Worm (Caenorhabditis elegans): Measurements from ENCODE around the gene str-246.
"Not testable (repeated sequence)": the region's sequence is repeated elsewhere in the genome, so short reads cannot be mapped to it uniquely, and the experiment has no call there.

str-246 gene

DNA sequence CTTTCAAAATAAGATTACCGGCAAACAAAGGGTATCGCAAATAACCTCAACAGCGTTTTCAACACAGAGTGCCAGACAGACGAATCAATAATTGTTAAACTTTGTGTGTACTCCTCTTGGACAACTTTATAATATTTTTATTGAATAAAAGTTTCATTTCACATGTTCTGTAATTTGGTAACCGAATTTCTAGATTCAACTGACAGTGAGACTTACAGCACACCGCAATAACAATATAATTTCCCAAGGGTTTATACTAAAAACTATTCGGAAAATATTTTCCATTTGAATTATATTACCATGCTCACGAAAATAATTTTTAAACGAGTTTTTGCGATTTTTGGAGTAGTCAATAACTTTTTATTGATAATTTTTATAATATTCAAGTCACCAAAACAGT, at the start of gene str-246:
Gene str-246 (plus strand): TSS at position 301 of the 400 bp plus-strand sequence.
- TF ChIP-seq dao-5 (tag; optimal IDR thresholded peaks at IDR 0.05): no peak
- TF ChIP-seq W03F9.2 (tag; optimal IDR thresholded peaks at IDR 0.05): no peak
- TF ChIP-seq him-1 (tag; optimal IDR thresholded peaks at IDR 0.05): no peak

DNA sequence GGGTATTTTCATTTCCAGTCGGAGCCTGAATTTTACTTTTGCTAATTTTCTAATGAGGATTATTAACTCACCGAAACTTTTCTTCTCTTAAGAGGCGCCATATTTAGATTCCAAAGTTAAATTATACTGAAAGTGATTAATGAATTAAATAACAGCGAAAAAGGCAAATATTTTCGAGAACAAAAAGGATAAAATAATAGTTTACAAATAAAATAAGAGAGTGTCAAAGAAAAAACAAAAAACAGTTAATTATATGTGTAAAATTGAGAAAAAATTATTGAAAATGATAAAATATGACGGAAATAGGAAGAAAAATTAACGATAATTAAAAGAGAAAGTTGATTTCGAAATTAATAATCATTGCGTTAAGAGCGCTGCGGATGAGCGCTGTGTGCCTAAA, 48.2 kb upstream of the str-246 start, which contains the start of gene Y48A6B.8:
Gene Y48A6B.8 (minus strand): TSS at position 101 of the 400 bp plus-strand sequence.
- not testable (repeated sequence) for TF ChIP-seq him-1, W03F9.2, dao-5 (tag; optimal IDR thresholded peaks at IDR 0.05)

DNA sequence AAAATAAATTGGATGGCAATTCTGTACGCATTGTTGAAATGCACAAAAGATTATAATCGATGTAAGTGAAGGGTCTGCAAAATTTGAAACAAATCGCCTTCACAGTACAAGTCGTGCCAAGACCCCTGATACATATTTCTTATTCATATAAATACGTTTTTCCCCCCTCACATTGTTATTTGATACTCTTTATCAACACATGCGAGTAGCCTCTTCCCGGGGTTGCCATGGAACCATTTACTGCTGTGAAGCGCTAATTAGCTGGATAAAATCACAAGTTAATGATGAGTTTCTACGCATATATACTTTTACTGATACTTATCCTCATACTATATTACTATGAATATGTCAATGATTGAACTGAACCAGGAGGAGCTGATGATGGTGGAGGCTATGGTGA, 46.2 kb upstream of the str-246 start, which contains the start of gene Y48A6B.14:
Gene Y48A6B.14 (plus strand): TSS at position 301 of the 400 bp plus-strand sequence.
- TF ChIP-seq dao-5 (tag; optimal IDR thresholded peaks at IDR 0.05) (no peak), W03F9.2 (tag; optimal IDR thresholded peaks at IDR 0.05) (no peak), him-1 (tag; optimal IDR thresholded peaks at IDR 0.05) (no peak)

DNA sequence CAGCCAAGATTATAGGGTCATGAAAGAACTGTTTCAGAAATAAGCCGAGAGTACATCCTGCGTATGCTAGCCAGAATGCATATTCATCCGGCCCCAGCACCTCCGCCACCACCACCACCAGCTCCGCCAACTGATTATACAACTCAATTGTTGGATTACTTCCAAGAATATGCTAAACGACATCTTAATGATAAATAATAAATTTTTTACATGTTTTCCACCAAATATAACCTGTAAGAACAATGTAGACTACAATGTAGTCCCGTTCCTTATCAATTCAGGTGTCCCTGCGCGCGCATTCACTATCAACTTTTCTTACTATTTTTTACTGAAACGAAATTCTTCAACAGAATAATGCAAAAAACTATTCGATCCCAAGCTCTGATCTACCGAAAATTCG, 44.6 kb upstream of the str-246 start, which contains the start of gene Y48A6B.9:
Gene Y48A6B.9 (plus strand): TSS at position 301 of the 400 bp plus-strand sequence.
- TF ChIP-seq W03F9.2 (tag; optimal IDR thresholded peaks at IDR 0.05) (no peak), dao-5 (tag; optimal IDR thresholded peaks at IDR 0.05) (no peak), him-1 (tag; optimal IDR thresholded peaks at IDR 0.05) (no peak)

ce11 chrIII:11036132-11036531, 41.4 kb upstream of the str-246 start:
- TF ChIP-seq W03F9.2 (tag; optimal IDR thresholded peaks at IDR 0.05): peak; percentile 81
- TF ChIP-seq him-1 (tag; optimal IDR thresholded peaks at IDR 0.05): peak; percentile 9
- TF ChIP-seq dao-5 (tag; optimal IDR thresholded peaks at IDR 0.05): no peak

ce11 chrIII:11036640-11037039, 40.9 kb upstream of the str-246 start, which contains the start of gene spat-2:
Gene spat-2 (plus strand): TSS chrIII:11036940.
- TF ChIP-seq W03F9.2 (tag; optimal IDR thresholded peaks at IDR 0.05) (no peak), him-1 (tag; optimal IDR thresholded peaks at IDR 0.05) (no peak), dao-5 (tag; optimal IDR thresholded peaks at IDR 0.05) (no peak)

ce11 chrIII:11039250-11039649, 38.3 kb upstream of the str-246 start:
- TF ChIP-seq him-1 (tag; optimal IDR thresholded peaks at IDR 0.05) (no peak), W03F9.2 (tag; optimal IDR thresholded peaks at IDR 0.05) (no peak), dao-5 (tag; optimal IDR thresholded peaks at IDR 0.05) (no peak)

DNA sequence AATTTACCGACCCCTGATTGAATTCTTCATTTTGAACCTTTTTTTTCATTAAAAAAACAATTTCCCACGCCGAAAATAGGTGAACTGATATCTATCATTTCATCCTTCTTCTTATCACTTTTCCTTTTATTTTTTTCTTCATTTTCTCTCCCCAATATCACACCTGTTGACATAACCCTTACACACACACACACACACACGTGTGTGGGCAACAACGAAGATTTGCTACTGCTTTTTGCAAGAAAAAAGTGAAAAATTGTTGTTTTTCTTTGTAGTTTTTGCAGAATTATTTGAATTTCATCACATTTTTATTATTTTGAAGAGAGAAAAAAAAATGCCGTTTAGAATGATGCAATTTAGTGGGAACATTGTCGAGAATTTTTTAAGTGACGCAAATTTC, 36.9 kb upstream of the str-246 start:
- TF ChIP-seq him-1 (tag; optimal IDR thresholded peaks at IDR 0.05) (no peak), dao-5 (tag; optimal IDR thresholded peaks at IDR 0.05) (no peak), W03F9.2 (tag; optimal IDR thresholded peaks at IDR 0.05) (no peak)

- TF ChIP-seq him-1 (tag; optimal IDR thresholded peaks at IDR 0.05) (no peak), W03F9.2 (tag; optimal IDR thresholded peaks at IDR 0.05) (no peak), dao-5 (tag; optimal IDR thresholded peaks at IDR 0.05) (no peak)
Observed at ce11 chrIII:11045196-11045595, 32.3 kb upstream of the str-246 start.

DNA sequence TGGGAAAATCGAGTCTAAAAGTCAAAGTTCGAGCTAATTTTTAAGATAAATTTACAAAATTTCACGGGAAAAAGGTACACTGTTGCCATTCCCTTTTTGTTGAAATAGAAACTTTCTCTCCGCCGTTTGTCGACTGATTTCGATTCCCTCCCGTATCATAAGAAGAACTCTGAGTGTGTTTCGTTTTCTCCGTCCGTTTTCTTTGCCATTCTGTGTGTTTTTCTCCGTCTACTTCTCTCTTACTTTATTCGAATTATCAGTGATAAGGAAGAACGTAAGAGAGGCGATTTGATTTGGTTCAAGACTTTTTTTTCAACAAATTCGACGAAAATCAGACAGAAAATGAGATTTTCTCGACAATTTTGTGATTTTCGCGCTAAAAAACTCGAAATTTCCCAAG, 31.0 kb upstream of the str-246 start:
- TF ChIP-seq him-1 (tag; optimal IDR thresholded peaks at IDR 0.05) (no peak), W03F9.2 (tag; optimal IDR thresholded peaks at IDR 0.05) (no peak), dao-5 (tag; optimal IDR thresholded peaks at IDR 0.05) (no peak)

DNA sequence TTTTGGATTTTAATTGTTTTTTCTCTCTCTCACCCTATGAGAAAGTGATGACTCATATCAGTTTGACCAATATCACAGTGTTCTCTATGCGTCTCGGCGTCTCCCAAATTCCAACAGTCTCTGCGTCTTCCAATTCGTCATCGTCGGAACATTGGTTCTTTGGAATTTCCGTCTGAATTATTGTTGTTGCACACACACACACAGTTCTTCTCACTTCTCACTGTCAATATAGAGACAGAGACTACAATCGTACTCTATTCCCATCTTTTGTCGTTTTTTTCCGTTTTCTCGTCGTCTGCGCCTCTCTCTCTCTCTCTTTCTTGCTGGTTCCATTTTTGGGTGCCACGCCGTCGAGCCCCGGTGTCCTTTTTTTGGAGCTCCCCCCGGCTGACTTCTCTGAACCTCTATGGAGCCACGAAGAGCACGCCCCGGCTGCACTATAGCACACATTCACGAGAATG, 26.8 kb upstream of the str-246 start:
- TF ChIP-seq him-1 (tag; optimal IDR thresholded peaks at IDR 0.05): no peak
- TF ChIP-seq W03F9.2 (tag; optimal IDR thresholded peaks at IDR 0.05): no peak
- no peak for TF ChIP-seq dao-5 (tag; optimal IDR thresholded peaks at IDR 0.05)

- TF ChIP-seq him-1 (tag; optimal IDR thresholded peaks at IDR 0.05): no peak
- TF ChIP-seq dao-5 (tag; optimal IDR thresholded peaks at IDR 0.05): no peak
- TF ChIP-seq W03F9.2 (tag; optimal IDR thresholded peaks at IDR 0.05): no peak
Observed at ce11 chrIII:11053603-11054002, 23.9 kb upstream of the str-246 start.

DNA sequence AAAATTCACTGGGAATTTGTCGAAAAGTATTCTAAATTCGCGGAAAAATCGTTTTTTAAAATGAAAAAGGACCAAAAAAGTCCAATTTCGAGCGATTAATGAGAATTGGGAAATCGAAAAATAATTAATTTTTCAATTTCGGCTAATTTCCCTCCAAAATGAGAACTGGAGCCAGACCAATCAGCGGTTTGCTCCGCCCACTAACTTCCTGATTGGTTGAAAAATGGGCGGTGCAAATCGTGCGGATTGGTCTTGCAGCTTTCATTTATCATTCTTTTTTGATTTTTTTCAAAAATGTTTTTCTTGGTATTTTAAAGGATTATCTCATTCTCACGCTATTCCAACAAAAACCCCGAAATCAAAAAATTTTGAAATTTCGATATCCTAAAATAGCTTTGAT, 23.5 kb upstream of the str-246 start:
- no peak for TF ChIP-seq W03F9.2 (tag; optimal IDR thresholded peaks at IDR 0.05)
- no peak for TF ChIP-seq him-1 (tag; optimal IDR thresholded peaks at IDR 0.05)
- TF ChIP-seq dao-5 (tag; optimal IDR thresholded peaks at IDR 0.05): no peak

DNA sequence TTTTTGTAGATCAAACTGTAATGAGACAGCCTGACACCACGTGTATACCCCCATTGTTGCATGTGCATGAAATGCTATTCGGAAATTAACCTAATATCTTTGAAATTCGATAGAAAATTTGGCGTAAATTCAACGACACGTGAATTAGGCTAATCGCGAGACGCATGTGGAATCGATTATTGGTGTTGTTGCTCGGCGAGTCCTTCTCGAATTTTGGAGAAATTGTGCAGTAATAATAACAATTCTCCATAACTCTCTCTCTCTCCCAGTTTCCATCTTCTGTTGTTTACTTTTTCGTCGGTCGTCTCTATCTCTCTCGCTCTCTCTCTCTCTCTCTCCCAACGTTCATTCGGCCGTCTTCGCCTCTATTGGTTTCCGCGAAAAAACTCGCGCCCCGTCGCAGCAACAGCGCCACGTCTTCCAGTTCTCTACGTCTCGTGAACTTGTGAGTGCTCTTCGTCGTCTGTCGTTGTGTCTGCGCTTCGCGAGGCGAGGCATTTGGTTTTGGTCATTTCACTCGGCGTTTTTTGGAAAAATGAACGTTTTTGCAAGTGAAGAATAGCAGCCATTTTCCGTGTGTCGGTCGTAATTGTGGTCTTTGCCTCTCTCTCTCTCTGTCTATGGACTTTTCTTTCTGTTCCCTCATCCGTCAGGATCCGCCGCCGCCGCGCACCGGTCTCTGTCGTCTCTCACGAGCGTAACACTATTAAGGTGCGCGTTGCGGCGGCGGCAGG, 22.8 kb upstream of the str-246 start:
- no peak for TF ChIP-seq him-1 (tag; optimal IDR thresholded peaks at IDR 0.05)
- TF ChIP-seq W03F9.2 (tag; optimal IDR thresholded peaks at IDR 0.05): no peak

All from whole organism, L4/young adult.